Worm (Caenorhabditis elegans) whole organism, young adult: ENCODE measurements around the gene R10D12.6.

Experiments
- B0035.1 ChIP-seq: sonication (generic microtip); optimal IDR thresholded peaks from 2 replicates; lab custom pipeline; 2016; ENCODE audit warnings: missing genetic modification characterization, mild to moderate bottlenecking, missing compliant biosample characterization, missing genotype, missing genetic modification reagents
- F22D6.2 ChIP-seq: sonication (generic microtip); optimal IDR thresholded peaks from 2 replicates; lab custom pipeline; 2016; ENCODE audit warnings: mild to moderate bottlenecking, missing genetic modification characterization, missing compliant biosample characterization
- F23B12.7 ChIP-seq: sonication (generic microtip); optimal IDR thresholded peaks from 2 replicates; lab custom pipeline; 2017; ENCODE audit warnings: missing genetic modification characterization, mild to moderate bottlenecking, missing compliant biosample characterization, antibody characterized with exemption, moderate library complexity; ENCODE audit not compliant: insufficient read depth
- F39B2.1 ChIP-seq: fragments of 200-800 bp; sonication (Bioruptor generic); IDR thresholded peaks from 2 replicates; pipeline ENCODE4 v1.3.6; 2022; ENCODE audit warnings: missing genetic modification reagents, missing genetic modification characterization, missing compliant biosample characterization
- K11D2.4 ChIP-seq: fragments of 200-800 bp; sonication (Bioruptor generic); IDR thresholded peaks from 2 replicates; pipeline ENCODE4 v1.3.6; 2022; ENCODE audit warnings: missing genetic modification reagents, missing genetic modification characterization, missing compliant biosample characterization
- T07F8.4 ChIP-seq: sonication (generic microtip); optimal IDR thresholded peaks from 2 replicates; lab custom pipeline; 2016; ENCODE audit warnings: mild to moderate bottlenecking, missing genetic modification characterization, moderate library complexity, missing compliant biosample characterization
- T26A5.8 ChIP-seq: sonication (generic microtip); optimal IDR thresholded peaks from 2 replicates; lab custom pipeline; 2016; ENCODE audit warnings: missing genetic modification characterization, missing compliant biosample characterization
- Y56A3A.18 ChIP-seq: fragments of 200-800 bp; sonication (Bioruptor generic); IDR thresholded peaks from 2 replicates; pipeline ENCODE4 v1.3.6; 2022; ENCODE audit warnings: missing genetic modification reagents, missing genetic modification characterization, missing compliant biosample characterization
- akir-1 ChIP-seq: fragments of 200-800 bp; sonication (Bioruptor generic); optimal IDR thresholded peaks from 2 replicates; lab custom pipeline; 2018; ENCODE audit warnings: mild to moderate bottlenecking, missing genetic modification characterization, moderate library complexity, missing compliant biosample characterization
- attf-5 ChIP-seq: fragments of 200-800 bp; sonication (Bioruptor generic); optimal IDR thresholded peaks from 2 replicates; lab custom pipeline; 2018; ENCODE audit warnings: mild to moderate bottlenecking, missing genetic modification characterization, missing compliant biosample characterization
- bed-2 ChIP-seq: fragments of 200-800 bp; sonication (Bioruptor generic); IDR thresholded peaks from 2 replicates; pipeline ENCODE4 v1.3.6; 2022; ENCODE audit warnings: missing genetic modification reagents, missing genetic modification characterization, missing compliant biosample characterization
- chd-7 ChIP-seq: sonication (generic microtip); optimal IDR thresholded peaks from 2 replicates; lab custom pipeline; 2016; ENCODE audit warnings: mild to moderate bottlenecking, missing genetic modification characterization, moderate library complexity, missing compliant biosample characterization
- die-1 ChIP-seq: sonication (generic microtip); optimal IDR thresholded peaks from 2 replicates; lab custom pipeline; 2016; ENCODE audit warnings: missing genotype, mild to moderate bottlenecking, missing genetic modification characterization, missing compliant biosample characterization
- dox-1 ChIP-seq: fragments of 200-800 bp; sonication (Bioruptor generic); IDR thresholded peaks from 2 replicates; pipeline ENCODE4 v1.3.6; 2022; ENCODE audit warnings: missing genetic modification reagents, missing genetic modification characterization, missing compliant biosample characterization
- dpff-1 ChIP-seq: sonication (generic microtip); optimal IDR thresholded peaks from 2 replicates; lab custom pipeline; 2017; ENCODE audit warnings: mild to moderate bottlenecking, missing genetic modification characterization, missing compliant biosample characterization
- dpl-1 ChIP-seq: fragments of 150-350 bp; optimal IDR thresholded peaks from 2 replicates; lab custom pipeline; 2014; ENCODE audit warnings: missing biosample characterization, missing genetic modification reagents, missing genetic modification characterization
- egl-18 ChIP-seq: fragments of 200-800 bp; sonication (Bioruptor generic); IDR thresholded peaks from 2 replicates; pipeline ENCODE4 v1.3.6; 2022; ENCODE audit warnings: missing genetic modification reagents, missing genetic modification characterization, missing compliant biosample characterization
- fkh-3 ChIP-seq: sonication (generic microtip); optimal IDR thresholded peaks from 2 replicates; lab custom pipeline; 2016; ENCODE audit warnings: mild to moderate bottlenecking, missing genetic modification characterization, missing compliant biosample characterization
- hmg-20 ChIP-seq: fragments of 200-800 bp; sonication (Bioruptor generic); IDR thresholded peaks from 2 replicates; pipeline ENCODE4 v1.3.6; 2022; ENCODE audit warnings: missing genetic modification reagents, missing genetic modification characterization, missing compliant biosample characterization
- let-526 ChIP-seq: fragments of 200-800 bp; sonication (Bioruptor generic); IDR thresholded peaks from 2 replicates; pipeline ENCODE4 v1.3.6; 2022; ENCODE audit warnings: missing genetic modification reagents, missing genetic modification characterization, missing compliant biosample characterization
- lin-54 ChIP-seq: fragments of 200-800 bp; sonication (Bioruptor generic); optimal IDR thresholded peaks from 2 replicates; lab custom pipeline; 2018; ENCODE audit warnings: mild to moderate bottlenecking, missing genetic modification characterization, missing compliant biosample characterization
- madf-3 ChIP-seq: fragments of 200-800 bp; sonication (Bioruptor generic); IDR thresholded peaks from 2 replicates; pipeline ENCODE4 v1.3.6; 2022; ENCODE audit warnings: missing genetic modification reagents, missing genetic modification characterization, missing compliant biosample characterization
- mcd-1 ChIP-seq: fragments of 200-800 bp; sonication (Bioruptor generic); IDR thresholded peaks from 2 replicates; pipeline ENCODE4 v1.3.6; 2022; ENCODE audit warnings: missing genetic modification reagents, missing genetic modification characterization, missing compliant biosample characterization
- mel-28 ChIP-seq: sonication (generic microtip); optimal IDR thresholded peaks from 2 replicates; lab custom pipeline; 2016; ENCODE audit warnings: borderline replicate concordance, mild to moderate bottlenecking, missing genetic modification characterization, missing compliant biosample characterization
- nfyb-1 ChIP-seq: fragments of 200-800 bp; sonication (Bioruptor generic); IDR thresholded peaks from 2 replicates; pipeline ENCODE4 v1.3.6; 2022; ENCODE audit warnings: missing genetic modification reagents, missing genetic modification characterization, missing compliant biosample characterization
- nhr-179 ChIP-seq: sonication (generic microtip); optimal IDR thresholded peaks from 2 replicates; lab custom pipeline; 2016; ENCODE audit warnings: mild to moderate bottlenecking, missing genetic modification characterization, missing compliant biosample characterization
- nhr-27 ChIP-seq: fragments of 200-800 bp; sonication (Bioruptor generic); optimal IDR thresholded peaks from 2 replicates; lab custom pipeline; 2018; ENCODE audit warnings: mild to moderate bottlenecking, missing genetic modification characterization, moderate library complexity, missing compliant biosample characterization
- nhr-90 ChIP-seq: sonication (generic microtip); optimal IDR thresholded peaks from 2 replicates; lab custom pipeline; 2016; ENCODE audit warnings: missing genotype, mild to moderate bottlenecking, missing genetic modification characterization, missing compliant biosample characterization
- pha-4 ChIP-seq: fragments of 150-350 bp; sonication (generic microtip); optimal IDR thresholded peaks from 2 replicates; lab custom pipeline; 2014; ENCODE audit warnings: missing biosample characterization, missing genetic modification reagents, missing genetic modification characterization
- rcor-1 ChIP-seq: fragments of 200-800 bp; sonication (Bioruptor generic); IDR thresholded peaks from 2 replicates; pipeline ENCODE4 v1.3.6; 2022; ENCODE audit warnings: missing genetic modification reagents, missing genetic modification characterization, missing compliant biosample characterization
- repo-1 ChIP-seq: sonication (generic microtip); optimal IDR thresholded peaks from 2 replicates; lab custom pipeline; 2017; ENCODE audit warnings: mild to moderate bottlenecking, missing genetic modification characterization, missing compliant biosample characterization
- rpc-1 ChIP-seq, 2 experiments: fragments of 150-350 bp in 1 of 2; sonication (generic microtip) in 1 of 2; optimal IDR thresholded peaks; 2 replicates each; lab custom pipeline; 2014 to 2018; ENCODE audit warnings: missing biosample characterization in 1 of 2, missing genetic modification characterization in 1 of 2, missing genetic modification reagents in 1 of 2, missing genotype in 1 of 2
- sea-2 ChIP-seq: fragments of 200-800 bp; sonication (Bioruptor generic); IDR thresholded peaks from 2 replicates; pipeline ENCODE4 v1.3.6; 2022; ENCODE audit warnings: missing genetic modification characterization, missing compliant biosample characterization
- xnd-1 ChIP-seq: sonication (generic microtip); optimal IDR thresholded peaks from 2 replicates; lab custom pipeline; 2016; ENCODE audit warnings: missing genotype, missing genetic modification reagents, missing genetic modification characterization, missing compliant biosample characterization
- zfh-2 ChIP-seq: fragments of 200-800 bp; sonication (Bioruptor generic); conservative IDR thresholded peaks from 2 replicates; pipeline ENCODE4 v1.3.6; 2022; ENCODE audit warnings: missing genetic modification reagents, missing genetic modification characterization, missing compliant biosample characterization
- ztf-26 ChIP-seq: sonication (generic microtip); optimal IDR thresholded peaks from 2 replicates; lab custom pipeline; 2017; ENCODE audit warnings: missing genetic modification characterization, missing compliant biosample characterization
- ztf-6 ChIP-seq: fragments of 200-800 bp; sonication (Bioruptor generic); IDR thresholded peaks from 2 replicates; pipeline ENCODE4 v1.3.6; 2022; ENCODE audit warnings: missing genetic modification reagents, missing genetic modification characterization, missing compliant biosample characterization

Gene R10D12.6

DNA sequence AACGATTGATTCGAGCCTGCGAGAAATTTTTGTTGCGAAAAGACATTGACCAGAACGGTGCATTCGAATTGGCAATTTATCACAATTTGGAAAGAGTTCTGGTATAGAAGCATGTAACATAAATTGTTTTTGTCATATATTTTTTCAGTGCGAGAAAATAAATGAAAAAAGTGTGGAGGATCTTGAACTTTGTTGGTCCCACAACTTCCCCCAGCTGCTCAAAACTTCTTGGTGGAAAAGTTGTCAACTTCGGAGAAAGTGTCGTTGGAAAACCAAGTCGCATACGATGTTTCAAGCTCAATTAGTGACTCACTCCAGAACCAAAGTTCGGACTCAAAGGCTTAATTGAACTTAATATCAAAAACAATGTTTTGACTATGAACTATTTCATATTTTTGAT is 17.2 kb upstream of the R10D12.6 start:
- no peak for TF ChIP-seq attf-5 (GFP tag; lab: Kevin White, UChicago)
- no peak for TF ChIP-seq rcor-1 (GFP tag; lab: Robert Waterston, UW)
- no peak for TF ChIP-seq egl-18
- no peak for TF ChIP-seq pha-4 (tag; lab: Kevin White, UChicago)

DNA sequence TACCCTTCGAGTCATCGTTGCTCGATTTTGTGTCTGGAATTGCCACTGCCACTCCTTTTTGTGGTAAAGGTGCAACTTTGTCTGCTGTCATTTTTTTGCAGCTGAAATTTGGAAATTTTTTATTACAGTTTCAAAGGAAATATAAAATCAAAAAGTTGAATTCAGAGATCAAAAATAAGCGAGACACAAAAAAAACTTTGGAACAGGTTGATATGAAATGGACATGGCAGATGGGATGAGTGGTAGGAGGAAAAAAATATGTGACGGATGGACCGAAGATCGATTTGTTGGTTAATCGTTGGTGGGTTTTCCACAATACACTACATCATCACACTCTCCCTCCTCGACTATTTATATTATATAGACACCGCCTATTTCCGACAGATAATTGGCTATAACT is 14.6 kb upstream of the R10D12.6 start, which contains the start of gene R10D12.1:
Gene R10D12.1, minus strand, starts transcription at position 101 of the 400 bp plus-strand sequence.
- TF ChIP-seq T07F8.4 (tag; lab: Kevin White, UChicago): no peak
- no peak for TF ChIP-seq hmg-20 (GFP tag; lab: Robert Waterston, UW)
- TF ChIP-seq nhr-27 (tag; lab: Kevin White, UChicago): no peak
- TF ChIP-seq chd-7 (tag; lab: Kevin White, UChicago): no peak
- TF ChIP-seq let-526 (GFP tag; lab: Robert Waterston, UW): no peak
- no peak for TF ChIP-seq sea-2 (GFP tag; lab: Robert Waterston, UW)
- no peak for TF ChIP-seq dpl-1
- TF ChIP-seq rpc-1 (optimal IDR thresholded peaks at IDR 0.05; lab: Kevin White, UChicago): no peak
- no peak for TF ChIP-seq rpc-1 (tag; optimal IDR thresholded peaks at IDR 0.05; lab: Kevin White, UChicago)
- no peak for TF ChIP-seq bed-2 (GFP tag; lab: Robert Waterston, UW)
- TF ChIP-seq nhr-90 (tag; lab: Kevin White, UChicago): no peak
- no peak for TF ChIP-seq xnd-1 (tag; lab: Kevin White, UChicago)
- no peak for TF ChIP-seq fkh-3 (tag; lab: Kevin White, UChicago)
- no peak for TF ChIP-seq F23B12.7 (tag; lab: Kevin White, UChicago)
- TF ChIP-seq die-1: no peak
- no peak for TF ChIP-seq madf-3 (GFP tag; lab: Robert Waterston, UW)
- no peak for TF ChIP-seq F22D6.2 (tag; lab: Kevin White, UChicago)
- TF ChIP-seq nhr-179 (tag; lab: Kevin White, UChicago): no peak
- no peak for TF ChIP-seq zfh-2

DNA sequence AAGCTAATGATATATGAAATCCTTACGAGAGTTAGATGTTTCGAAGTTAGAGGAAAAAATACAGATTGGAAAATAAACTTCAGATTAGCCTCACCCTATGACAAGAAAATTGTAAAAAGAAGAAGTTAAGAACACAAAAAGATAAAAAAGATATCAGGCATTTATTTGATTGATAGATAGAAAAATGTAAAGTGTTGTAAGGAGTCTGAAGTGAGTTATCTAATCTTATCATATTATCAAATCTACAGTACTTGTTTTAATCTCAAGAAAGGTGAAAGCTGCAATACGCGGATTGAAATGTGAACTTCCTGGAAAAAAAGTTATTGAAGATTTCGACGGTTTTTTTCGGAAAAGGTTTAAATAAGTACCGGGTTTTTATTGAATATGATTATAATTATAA is 13.7 kb upstream of the R10D12.6 start:
- no peak for TF ChIP-seq Y56A3A.18 (GFP tag; lab: Robert Waterston, UW)
- TF ChIP-seq dpff-1: no peak
- TF ChIP-seq ztf-6: no peak
- TF ChIP-seq mel-28 (tag; lab: Kevin White, UChicago): no peak
- TF ChIP-seq K11D2.4 (GFP tag; lab: Robert Waterston, UW): no peak
- TF ChIP-seq F39B2.1: no peak
- no peak for TF ChIP-seq akir-1 (GFP tag; lab: Kevin White, UChicago)
- no peak for TF ChIP-seq mcd-1 (GFP tag; lab: Robert Waterston, UW)
- no peak for TF ChIP-seq nfyb-1 (GFP tag; lab: Robert Waterston, UW)
- no peak for TF ChIP-seq nhr-90 (tag; lab: Kevin White, UChicago)
- TF ChIP-seq repo-1 (tag; lab: Kevin White, UChicago): no peak
- TF ChIP-seq dox-1 (GFP tag; lab: Robert Waterston, UW): no peak
- TF ChIP-seq lin-54 (GFP tag; lab: Kevin White, UChicago): no peak
- no peak for TF ChIP-seq T26A5.8
- TF ChIP-seq nhr-27 (tag; lab: Kevin White, UChicago): no peak
- no peak for TF ChIP-seq B0035.1 (tag; lab: Kevin White, UChicago)
- no peak for TF ChIP-seq ztf-26
